Worm (Caenorhabditis elegans) whole organism, midembryonic: ENCODE results near the gene C17C3.9.

Experiments used
- T22C8.4 ChIP-seq: fragments of 200-800 bp; sonication (Bioruptor generic); IDR thresholded peaks from 2 replicates; pipeline ENCODE4 v1.3.6; 2022; ENCODE audit warnings: missing genetic modification characterization, missing compliant biosample characterization
- flt-1 ChIP-seq: fragments of 200-800 bp; sonication (Bioruptor generic); IDR thresholded peaks from 2 replicates; pipeline ENCODE4 v1.3.6; 2022; ENCODE audit warnings: missing genetic modification characterization, missing compliant biosample characterization
- klf-2 ChIP-seq: fragments of 200-800 bp; sonication (Bioruptor generic); conservative IDR thresholded peaks from 2 replicates; pipeline ENCODE4 v1.3.6; 2022; ENCODE audit warnings: missing genetic modification reagents, missing genetic modification characterization, missing compliant biosample characterization
- med-1 ChIP-seq: sonication (generic microtip); optimal IDR thresholded peaks from 2 replicates; lab custom pipeline; 2017; ENCODE audit warnings: missing genetic modification characterization, mild to moderate bottlenecking, missing compliant biosample characterization, antibody characterized with exemption, missing genetic modification reagents; ENCODE audit not compliant: insufficient read depth
- ztf-23 ChIP-seq: fragments of 200-800 bp; sonication (Bioruptor generic); IDR thresholded peaks from 2 replicates; pipeline ENCODE4 v1.3.6; 2022; ENCODE audit warnings: missing genetic modification reagents, missing genetic modification characterization, missing compliant biosample characterization

ce11 chrII:5511417-5512353 lies 20.4 kb downstream of the C17C3.9 start:
- no peak for TF ChIP-seq T22C8.4 (GFP tag; lab: Robert Waterston, UW)
- no peak for TF ChIP-seq med-1 (GFP tag; lab: Kevin White, UChicago)
- TF ChIP-seq klf-2: no peak
- no peak for TF ChIP-seq flt-1 (GFP tag; lab: Robert Waterston, UW)
- no peak for TF ChIP-seq ztf-23 (GFP tag; lab: Robert Waterston, UW)
